Fruit fly (Drosophila melanogaster): Measurements from ENCODE around the gene CG11050.

dm6 chr2L:6614229-6614935 lies 3.6 kb downstream of the CG11050 start:
- TF ChIP-seq CTCF (optimal IDR thresholded peaks at IDR 0.05) (no peak), CG8478 (optimal IDR thresholded peaks at IDR 0.05) (no peak)

All from S2 (cell line).